Worm (Caenorhabditis elegans) whole organism, young adult: ENCODE measurements around the gene C31E10.5.

Experiments
- ama-1 ChIP-seq, 3 experiments: fragments of 150-350 bp in 1 of 3; sonication (generic microtip) in 2 of 3; optimal IDR thresholded peaks; 2 replicates each; lab custom pipeline; 2014 to 2018; ENCODE audit warnings: missing biosample characterization in 2 of 3, missing genetic modification characterization in 2 of 3, missing genetic modification reagents in 2 of 3
- ceh-100 ChIP-seq: fragments of 200-800 bp; sonication (Bioruptor generic); IDR thresholded peaks from 2 replicates; pipeline ENCODE4 v1.3.6; 2022; ENCODE audit warnings: missing genetic modification reagents, missing genetic modification characterization, missing compliant biosample characterization
- nhr-179 ChIP-seq: sonication (generic microtip); optimal IDR thresholded peaks from 2 replicates; lab custom pipeline; 2016; ENCODE audit warnings: mild to moderate bottlenecking, missing genetic modification characterization, missing compliant biosample characterization
- snpc-1.3 ChIP-seq: sonication (generic microtip); optimal IDR thresholded peaks from 2 replicates; lab custom pipeline; 2017; ENCODE audit warnings: missing genetic modification characterization, mild to moderate bottlenecking, missing compliant biosample characterization, antibody characterized with exemption, moderate library complexity, missing genotype, missing genetic modification reagents; ENCODE audit not compliant: insufficient read depth
- snpc-4 ChIP-seq, 5 experiments: fragments of 150-350 bp in 1 of 5; sonication (generic microtip) in 4 of 5; optimal IDR thresholded peaks; 2 replicates each; lab custom pipeline; 2014 to 2018; ENCODE audit warnings: missing genetic modification characterization in 5 of 5, missing biosample characterization in 3 of 5, antibody characterized with exemption in 2 of 5, mild to moderate bottlenecking in 2 of 5, missing compliant biosample characterization in 2 of 5, missing genotype in 2 of 5, moderate library complexity in 2 of 5, missing genetic modification reagents in 1 of 5
- somi-1 ChIP-seq: fragments of 200-800 bp; sonication (Bioruptor generic); optimal IDR thresholded peaks from 2 replicates; lab custom pipeline; 2018; ENCODE audit warnings: mild to moderate bottlenecking, missing genetic modification characterization, missing compliant biosample characterization
- ztf-25 ChIP-seq: fragments of 200-800 bp; sonication (Bioruptor generic); IDR thresholded peaks from 2 replicates; pipeline ENCODE4 v1.3.6; 2022; ENCODE audit warnings: missing genetic modification reagents, missing genetic modification characterization, missing compliant biosample characterization

DNA sequence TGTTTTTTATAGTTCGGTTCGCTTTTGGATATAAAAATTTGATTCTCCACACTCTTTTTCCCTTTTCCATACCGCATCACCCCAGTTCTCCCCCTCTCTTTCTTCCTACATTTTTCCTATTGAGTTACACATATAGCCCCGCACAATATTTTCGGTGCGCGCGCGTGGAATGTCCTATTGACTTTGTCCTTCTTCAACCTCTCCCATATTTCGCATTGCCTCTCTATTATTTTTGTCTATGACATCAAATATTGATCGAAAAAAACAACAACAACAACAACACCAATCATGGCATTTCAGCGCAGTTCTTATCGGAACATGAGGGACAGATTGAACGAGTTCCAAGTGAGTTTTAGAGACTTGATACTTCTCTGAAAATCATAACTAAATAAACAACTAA is 35.8 kb downstream of the C31E10.5 start, which contains the start of gene syx-2:
- no peak for TF ChIP-seq snpc-1.3 (tag; lab: Kevin White, UChicago)
- no peak for TF ChIP-seq ama-1 (optimal IDR thresholded peaks at IDR 0.05; lab: Kevin White, UChicago)
- no peak for TF ChIP-seq ama-1 (GFP tag; optimal IDR thresholded peaks at IDR 0.05; lab: Kevin White, UChicago)
- no peak for TF ChIP-seq snpc-4 (GFP tag; optimal IDR thresholded peaks at IDR 0.05; lab: Kevin White, UChicago)
- TF ChIP-seq snpc-4 (tag; optimal IDR thresholded peaks at IDR 0.05; lab: Kevin White, UChicago), result no peak
- no peak for TF ChIP-seq somi-1 (GFP tag; lab: Kevin White, UChicago)
- no peak for TF ChIP-seq ceh-100 (GFP tag; lab: Robert Waterston, UW)
- no peak for TF ChIP-seq nhr-179
- TF ChIP-seq ztf-25 (GFP tag; lab: Robert Waterston, UW), result no peak
